Worm (Caenorhabditis elegans): Measurements from ENCODE around the gene C08E8.9.
"Not testable (repeated sequence)": the region's sequence is repeated elsewhere in the genome, so short reads cannot be mapped to it uniquely, and the experiment has no call there.

Gene C08E8.9

ce11 chrV:18394203-18394602 is 29.5 kb downstream of the C08E8.9 start, which contains the start of gene Y51A2B.6:
Gene Y51A2B.6, minus strand, starts transcription at chrV:18394303.
- TF ChIP-seq lir-3 (tag; optimal IDR thresholded peaks at IDR 0.05) (no peak), nhr-10 (tag; optimal IDR thresholded peaks at IDR 0.05) (no peak), Y48G9A.11 (GFP tag; IDR thresholded peaks at IDR 0.05) (no peak), Y75B8A.6 (GFP tag; IDR thresholded peaks at IDR 0.05) (no peak), snpc-4 (tag; optimal IDR thresholded peaks at IDR 0.05) (no peak), nhr-6 (tag; optimal IDR thresholded peaks at IDR 0.05) (no peak), lsy-2 (tag; optimal IDR thresholded peaks at IDR 0.05) (no peak), ceh-32 (tag; optimal IDR thresholded peaks at IDR 0.05; ENCODE audit: poor library complexity) (no peak), mxl-3 (GFP tag; optimal IDR thresholded peaks at IDR 0.05) (no peak), cey-2 (tag; optimal IDR thresholded peaks at IDR 0.05; ENCODE audit: borderline replicate concordance, insufficient read depth) (no peak), ztf-11 (tag; optimal IDR thresholded peaks at IDR 0.05) (no peak), dmd-9 (GFP tag; IDR thresholded peaks at IDR 0.05) (no peak), vab-7 (GFP tag; IDR thresholded peaks at IDR 0.05) (no peak), zip-11 (GFP tag; IDR thresholded peaks at IDR 0.05) (no peak)

ce11 chrV:18395649-18396048 is 31.0 kb downstream of the C08E8.9 start, which contains the start of gene Y51A2B.9:
Gene Y51A2B.9, minus strand, starts transcription at chrV:18395749.
- TF ChIP-seq mes-2 (tag; optimal IDR thresholded peaks at IDR 0.05; ENCODE audit: poor library complexity, severe bottlenecking) (no peak), arid-1 (GFP tag; conservative IDR thresholded peaks at IDR 0.05) (no peak), tra-1 (GFP tag; IDR thresholded peaks at IDR 0.05) (no peak), nhr-28 (tag; optimal IDR thresholded peaks at IDR 0.05) (no peak), F44E2.7 (GFP tag; IDR thresholded peaks at IDR 0.05) (no peak), zip-11 (GFP tag; IDR thresholded peaks at IDR 0.05) (no peak), lin-13 (GFP tag; optimal IDR thresholded peaks at IDR 0.05) (no peak), hlh-11 (tag; optimal IDR thresholded peaks at IDR 0.05) (no peak), mxl-2 (GFP tag; conservative IDR thresholded peaks at IDR 0.05) (no peak), hif-1 (tag; optimal IDR thresholded peaks at IDR 0.05) (no peak), F37D6.2 (tag; optimal IDR thresholded peaks at IDR 0.05) (no peak)

- TF ChIP-seq dpl-1 (GFP tag; optimal IDR thresholded peaks at IDR 0.05) (no peak), daf-19 (GFP tag; conservative IDR thresholded peaks at IDR 0.05) (no peak), fkh-10 (GFP tag; optimal IDR thresholded peaks at IDR 0.05) (no peak), daf-16 (GFP tag; optimal IDR thresholded peaks at IDR 0.05) (no peak), daf-16 (tag; optimal IDR thresholded peaks at IDR 0.05) (no peak), Y48G9A.11 (GFP tag; IDR thresholded peaks at IDR 0.05) (no peak), hlh-11 (tag; optimal IDR thresholded peaks at IDR 0.05) (no peak), nhr-76 (tag; optimal IDR thresholded peaks at IDR 0.05) (no peak), madf-9 (GFP tag; conservative IDR thresholded peaks at IDR 0.05) (no peak), mxl-2 (GFP tag; conservative IDR thresholded peaks at IDR 0.05) (no peak), zfp-2 (tag; optimal IDR thresholded peaks at IDR 0.05) (no peak), mdl-1 (tag; optimal IDR thresholded peaks at IDR 0.05) (no peak)
Observed at ce11 chrV:18397814-18398213, 33.2 kb downstream of the C08E8.9 start, which contains the start of gene Y51A2B.16. Gene Y51A2B.16, minus strand, starts transcription at chrV:18397914.

DNA sequence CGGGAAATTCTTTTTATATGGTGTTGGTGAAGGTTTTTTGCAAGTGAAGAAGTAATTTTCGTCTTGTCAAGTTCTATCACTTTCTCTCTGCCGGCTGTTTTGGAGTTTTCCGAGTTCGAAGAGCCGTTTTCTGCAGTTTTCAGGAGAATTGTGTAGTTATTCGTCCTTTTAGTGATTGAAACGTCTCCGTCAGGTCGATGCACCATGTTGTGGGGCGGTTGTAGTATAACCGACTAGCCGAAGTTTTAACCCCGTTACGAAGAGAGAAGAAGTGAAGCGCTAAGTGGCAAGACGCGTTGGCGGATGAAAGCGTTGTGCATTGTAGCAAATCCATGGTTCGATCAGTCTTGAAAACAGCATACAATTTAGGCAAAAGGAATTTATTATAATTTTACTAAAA is 38.1 kb downstream of the C08E8.9 start:
- TF ChIP-seq aha-1 (tag) (peak; percentile 4), nhr-42 (GFP tag; IDR thresholded peaks at IDR 0.05) (no peak)

ce11 chrV:18404767-18405166 is 40.1 kb downstream of the C08E8.9 start, which contains the start of gene srh-209:
Gene srh-209, minus strand, starts transcription at chrV:18404867.
- TF ChIP-seq aly-2 (tag; optimal IDR thresholded peaks at IDR 0.05); D1046.2 (GFP tag; IDR thresholded peaks at IDR 0.05); tra-1 (GFP tag; IDR thresholded peaks at IDR 0.05): not testable (repeated sequence)
